Fruit fly (Drosophila melanogaster): ENCODE measurements around the gene Decay.

The Decay gene

DNA sequence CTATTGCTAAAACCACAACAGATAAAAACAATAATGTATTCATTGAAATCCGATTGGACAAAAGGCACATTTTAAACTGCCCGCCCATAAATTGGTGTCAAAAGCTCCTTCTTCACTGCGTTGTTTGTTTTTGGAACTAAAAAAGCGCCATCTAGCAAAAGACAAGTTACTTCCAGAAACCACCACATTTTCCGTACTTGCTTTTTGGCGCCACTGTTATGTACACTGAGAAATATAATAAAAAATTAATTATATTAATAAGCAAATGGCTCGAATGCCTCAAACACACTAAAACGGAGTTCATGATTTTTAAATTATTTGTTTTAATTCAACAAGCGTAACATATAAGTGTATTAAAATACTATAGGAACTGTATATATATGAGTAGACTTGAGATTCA, 3.5 kb downstream of the Decay start (continued):
- TF ChIP-seq fkh (GFP tag; optimal IDR thresholded peaks at IDR 0.05) (no peak), topi (GFP tag; optimal IDR thresholded peaks at IDR 0.05) (peak; percentile 61), ss (GFP tag; optimal IDR thresholded peaks at IDR 0.05) (peak in 1 of 2 experiments; percentile 3), Met (GFP tag; optimal IDR thresholded peaks at IDR 0.05) (peak; percentile 77), Smox (GFP tag; optimal IDR thresholded peaks at IDR 0.05) (peak; percentile 56), CG6276 (GFP tag; optimal IDR thresholded peaks at IDR 0.05) (peak; percentile 65), Sox15 (GFP tag; optimal IDR thresholded peaks at IDR 0.05) (peak; percentile 22), CG8632 (GFP tag; optimal IDR thresholded peaks at IDR 0.05) (peak; percentile 67), acj6 (GFP tag; optimal IDR thresholded peaks at IDR 0.05) (peak; percentile 61), CG6854 (GFP tag; optimal IDR thresholded peaks at IDR 0.05) (no peak), lz (GFP tag; optimal IDR thresholded peaks at IDR 0.05) (peak; percentile 77), vri (GFP tag; optimal IDR thresholded peaks at IDR 0.05) (no peak), Ets96B (tag; optimal IDR thresholded peaks at IDR 0.05) (peak; percentile 60), esn (GFP tag; optimal IDR thresholded peaks at IDR 0.05) (peak; percentile 78), dsx (GFP tag; optimal IDR thresholded peaks at IDR 0.05; ENCODE audit: poor library complexity, severe bottlenecking) (peak; percentile 39), net (GFP tag; optimal IDR thresholded peaks at IDR 0.05) (peak; percentile 70), cyc (GFP tag; optimal IDR thresholded peaks at IDR 0.05) (peak; percentile 78), Blimp-1 (GFP tag; optimal IDR thresholded peaks at IDR 0.05) (no peak), salr (GFP tag; optimal IDR thresholded peaks at IDR 0.05) (peak in 1 of 2 experiments; percentile 41)

DNA sequence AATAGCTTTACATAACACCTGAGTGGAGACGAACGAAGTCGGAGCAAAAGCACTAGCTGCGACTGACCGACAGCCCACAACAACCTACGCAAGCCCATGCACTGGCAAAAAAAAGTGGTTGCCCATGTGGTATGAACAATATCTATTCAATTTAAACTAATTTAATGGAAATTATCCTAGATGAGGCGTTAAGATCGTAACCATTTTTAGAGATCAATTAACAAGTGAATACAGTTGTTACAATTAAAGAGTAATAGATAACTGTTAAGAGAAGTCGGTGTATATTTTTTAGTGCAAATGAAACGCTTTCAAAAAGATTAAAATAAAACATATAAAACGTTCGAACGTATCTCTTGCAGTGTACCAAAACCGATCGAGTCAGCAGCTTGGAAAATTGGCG, 4.6 kb downstream of the Decay start:
- peak; percentile 68 for TF ChIP-seq Gug (GFP tag; IDR thresholded peaks at IDR 0.05)
- TF ChIP-seq pdm3 (GFP tag; optimal IDR thresholded peaks at IDR 0.05), result peak; percentile 78
- no peak for TF ChIP-seq CG9139 (GFP tag; optimal IDR thresholded peaks at IDR 0.05)
- peak; percentile 12 for TF ChIP-seq CG8319 (GFP tag; optimal IDR thresholded peaks at IDR 0.05)
- TF ChIP-seq Blimp-1 (GFP tag; optimal IDR thresholded peaks at IDR 0.05), result no peak
- peak; percentile 24 for TF ChIP-seq spab (GFP tag; optimal IDR thresholded peaks at IDR 0.05)
- TF ChIP-seq Sox14 (GFP tag; optimal IDR thresholded peaks at IDR 0.05), result peak; percentile 78
- no peak for TF ChIP-seq Ets21C (GFP tag; optimal IDR thresholded peaks at IDR 0.05)
- no peak for TF ChIP-seq CG3032 (tag; optimal IDR thresholded peaks at IDR 0.05)
- TF ChIP-seq CG8119 (GFP tag; IDR thresholded peaks at IDR 0.05), result peak; percentile 93
- peak; percentile 95 for TF ChIP-seq Eip78C (GFP tag)
- TF ChIP-seq net (GFP tag; optimal IDR thresholded peaks at IDR 0.05), result peak; percentile 70
- TF ChIP-seq CG6808 (GFP tag; optimal IDR thresholded peaks at IDR 0.05), result peak; percentile 45
- TF ChIP-seq achi (GFP tag; optimal IDR thresholded peaks at IDR 0.05), result peak; percentile 75
- peak; percentile 91 for TF ChIP-seq CG6276 (GFP tag; optimal IDR thresholded peaks at IDR 0.05)
- TF ChIP-seq Eip75B (GFP tag; optimal IDR thresholded peaks at IDR 0.05), result peak; percentile 62
- TF ChIP-seq CG3919 (GFP tag; optimal IDR thresholded peaks at IDR 0.05), result peak; percentile 74
- TF ChIP-seq Lpt (GFP tag; optimal IDR thresholded peaks at IDR 0.05), result peak; percentile 81
- TF ChIP-seq Smox (GFP tag; optimal IDR thresholded peaks at IDR 0.05), result peak; percentile 25
- no peak for TF ChIP-seq vri (GFP tag; optimal IDR thresholded peaks at IDR 0.05)
- TF ChIP-seq fkh (GFP tag; optimal IDR thresholded peaks at IDR 0.05), result no peak
- TF ChIP-seq esn (GFP tag; optimal IDR thresholded peaks at IDR 0.05), result no peak
- TF ChIP-seq svp (GFP tag), result peak; percentile 77
- TF ChIP-seq fd85E (GFP tag; optimal IDR thresholded peaks at IDR 0.05), result no peak
- TF ChIP-seq CG1621 (tag; optimal IDR thresholded peaks at IDR 0.05), result peak; percentile 11
- peak; percentile 46 for TF ChIP-seq CG16779 (tag; optimal IDR thresholded peaks at IDR 0.05)
- TF ChIP-seq eg (GFP tag; IDR thresholded peaks at IDR 0.05), result peak; percentile 77
- TF ChIP-seq CG11902 (GFP tag; optimal IDR thresholded peaks at IDR 0.05), result no peak
- TF ChIP-seq cyc (GFP tag; optimal IDR thresholded peaks at IDR 0.05), result peak; percentile 23
- TF ChIP-seq CG6163 (GFP tag; IDR thresholded peaks at IDR 0.05), result peak; percentile 69
- TF ChIP-seq CG6792 (GFP tag; optimal IDR thresholded peaks at IDR 0.05), result peak; percentile 40
- TF ChIP-seq dsx (GFP tag; optimal IDR thresholded peaks at IDR 0.05; ENCODE audit: poor library complexity, severe bottlenecking), result peak; percentile 19
- TF ChIP-seq Hr39 (GFP tag; optimal IDR thresholded peaks at IDR 0.05), result peak; percentile 13
- TF ChIP-seq CG11294 (GFP tag; IDR thresholded peaks at IDR 0.05), result no peak
- peak in 1 of 2 experiments; percentile 15 for TF ChIP-seq ss (GFP tag; optimal IDR thresholded peaks at IDR 0.05)
- peak; percentile 42 for TF ChIP-seq CG11762 (GFP tag; optimal IDR thresholded peaks at IDR 0.05; ENCODE audit: insufficient read depth)
- peak; percentile 90 for TF ChIP-seq CG32006 (GFP tag; optimal IDR thresholded peaks at IDR 0.05)
- TF ChIP-seq CG7368 (GFP tag; optimal IDR thresholded peaks at IDR 0.05), result no peak
- peak; percentile 2 for TF ChIP-seq CG8632 (GFP tag; optimal IDR thresholded peaks at IDR 0.05)
- peak; percentile 70 for TF ChIP-seq CG10631 (GFP tag; optimal IDR thresholded peaks at IDR 0.05)
- TF ChIP-seq Met (GFP tag; optimal IDR thresholded peaks at IDR 0.05), result peak; percentile 36
- no peak for TF ChIP-seq CG6854 (GFP tag; optimal IDR thresholded peaks at IDR 0.05)

All from whole organism, prepupa.